Worm (Caenorhabditis elegans) whole organism, mixed stage, embryonic: ENCODE results near the gene cwc-15.
A peak's percentile ranks its signal among the peaks of the same experiment; 100 is the strongest.

Experiments
- M03D4.4 ChIP-seq: sonication (generic microtip); optimal IDR thresholded peaks from 2 replicates; lab custom pipeline; 2017; ENCODE audit warnings: mild to moderate bottlenecking, missing genetic modification characterization, missing compliant biosample characterization
- ceh-39 ChIP-seq: fragments of 150-350 bp; optimal IDR thresholded peaks from 2 replicates; lab custom pipeline; 2014; ENCODE audit warnings: missing biosample characterization, missing genetic modification characterization
- ceh-43 ChIP-seq: fragments of 200-800 bp; sonication (Bioruptor generic); optimal IDR thresholded peaks from 2 replicates; lab custom pipeline; 2018; ENCODE audit warnings: mild to moderate bottlenecking, missing genetic modification characterization, moderate library complexity, missing compliant biosample characterization
- ceh-83 ChIP-seq: fragments of 200-800 bp; sonication (Bioruptor generic); optimal IDR thresholded peaks from 2 replicates; lab custom pipeline; 2018; ENCODE audit warnings: mild to moderate bottlenecking, missing genetic modification characterization, missing compliant biosample characterization
- ces-1 ChIP-seq: fragments of 150-350 bp; optimal IDR thresholded peaks from 2 replicates; lab custom pipeline; 2014; ENCODE audit warnings: missing biosample characterization, missing genetic modification reagents, missing genetic modification characterization
- cnd-1 ChIP-seq: fragments of 200-800 bp; sonication (Bioruptor generic); optimal IDR thresholded peaks from 2 replicates; lab custom pipeline; 2018; ENCODE audit warnings: mild to moderate bottlenecking, missing genetic modification characterization, missing compliant biosample characterization
- drap-1 ChIP-seq: fragments of 200-800 bp; sonication (Bioruptor generic); optimal IDR thresholded peaks from 3 replicates; lab custom pipeline; 2018; ENCODE audit warnings: mild to moderate bottlenecking, missing genetic modification characterization, missing compliant biosample characterization
- elt-1 ChIP-seq: sonication (generic microtip); optimal IDR thresholded peaks from 2 replicates; lab custom pipeline; 2017; ENCODE audit warnings: missing genetic modification characterization, mild to moderate bottlenecking, missing compliant biosample characterization, antibody characterized with exemption, moderate library complexity, borderline replicate concordance; ENCODE audit not compliant: insufficient read depth
- flh-1 ChIP-seq: fragments of 200-800 bp; sonication (Bioruptor generic); optimal IDR thresholded peaks from 2 replicates; lab custom pipeline; 2018; ENCODE audit warnings: mild to moderate bottlenecking, missing genetic modification characterization, moderate library complexity, missing compliant biosample characterization
- ham-2 ChIP-seq: fragments of 200-800 bp; sonication (Bioruptor generic); optimal IDR thresholded peaks from 2 replicates; lab custom pipeline; 2018; ENCODE audit warnings: mild to moderate bottlenecking, missing genetic modification characterization, missing compliant biosample characterization
- lin-13 ChIP-seq: fragments of 150-350 bp; optimal IDR thresholded peaks from 2 replicates; lab custom pipeline; 2014; ENCODE audit warnings: missing biosample characterization, missing genetic modification characterization
- lsy-2 ChIP-seq: fragments of 150-350 bp; optimal IDR thresholded peaks from 2 replicates; lab custom pipeline; 2014; ENCODE audit warnings: missing biosample characterization, missing genetic modification characterization
- mab-5 ChIP-seq: fragments of 150-350 bp; optimal IDR thresholded peaks from 2 replicates; lab custom pipeline; 2014; ENCODE audit warnings: missing biosample characterization, missing genetic modification characterization
- mep-1 ChIP-seq: fragments of 150-350 bp; optimal IDR thresholded peaks from 2 replicates; lab custom pipeline; 2017; ENCODE audit warnings: missing biosample characterization, missing genetic modification reagents, missing genetic modification characterization, inconsistent platforms
- mls-2 ChIP-seq: sonication (generic microtip); optimal IDR thresholded peaks from 2 replicates; lab custom pipeline; 2016; ENCODE audit warnings: mild to moderate bottlenecking, missing genetic modification characterization, moderate library complexity, missing compliant biosample characterization
- nhr-2 ChIP-seq: fragments of 150-350 bp; optimal IDR thresholded peaks from 2 replicates; lab custom pipeline; 2014; ENCODE audit warnings: missing biosample characterization, missing genetic modification characterization
- nhr-237 ChIP-seq: fragments of 150-350 bp; optimal IDR thresholded peaks from 2 replicates; lab custom pipeline; 2014; ENCODE audit warnings: missing biosample characterization, missing genetic modification characterization
- nhr-28 ChIP-seq: fragments of 150-350 bp; optimal IDR thresholded peaks from 2 replicates; lab custom pipeline; 2014; ENCODE audit warnings: missing biosample characterization, missing genetic modification characterization
- nhr-76 ChIP-seq: sonication (generic microtip); optimal IDR thresholded peaks from 2 replicates; lab custom pipeline; 2017; ENCODE audit warnings: missing biosample characterization, missing genetic modification characterization
- pha-4 ChIP-seq: fragments of 150-350 bp; optimal IDR thresholded peaks from 2 replicates; lab custom pipeline; 2018; ENCODE audit warnings: missing biosample characterization, missing genetic modification reagents, missing genetic modification characterization
- sem-2 ChIP-seq: fragments of 200-800 bp; sonication (Bioruptor generic); optimal IDR thresholded peaks from 2 replicates; lab custom pipeline; 2018; ENCODE audit warnings: mild to moderate bottlenecking, missing genetic modification characterization, missing compliant biosample characterization
- sptf-1 ChIP-seq: sonication (generic microtip); optimal IDR thresholded peaks from 2 replicates; lab custom pipeline; 2017; ENCODE audit warnings: mild to moderate bottlenecking, missing genetic modification characterization, moderate library complexity, missing compliant biosample characterization
- unc-120 ChIP-seq: sonication (generic microtip); optimal IDR thresholded peaks from 2 replicates; lab custom pipeline; 2017; ENCODE audit warnings: missing genetic modification characterization, missing compliant biosample characterization; ENCODE audit not compliant: poor library complexity, severe bottlenecking
- unc-39 ChIP-seq: fragments of 150-350 bp; optimal IDR thresholded peaks from 2 replicates; lab custom pipeline; 2014; ENCODE audit warnings: missing biosample characterization, missing genetic modification characterization
- unc-62 ChIP-seq: fragments of 150-350 bp; optimal IDR thresholded peaks from 2 replicates; lab custom pipeline; 2014; ENCODE audit warnings: missing biosample characterization, missing genetic modification reagents, missing genetic modification characterization
- zip-8 ChIP-seq: fragments of 150-350 bp; optimal IDR thresholded peaks from 2 replicates; lab custom pipeline; 2014; ENCODE audit warnings: missing biosample characterization, missing genetic modification characterization
- ztf-11 ChIP-seq: fragments of 150-350 bp; optimal IDR thresholded peaks from 2 replicates; lab custom pipeline; 2014; ENCODE audit warnings: missing biosample characterization, missing genetic modification characterization

Gene cwc-15

DNA sequence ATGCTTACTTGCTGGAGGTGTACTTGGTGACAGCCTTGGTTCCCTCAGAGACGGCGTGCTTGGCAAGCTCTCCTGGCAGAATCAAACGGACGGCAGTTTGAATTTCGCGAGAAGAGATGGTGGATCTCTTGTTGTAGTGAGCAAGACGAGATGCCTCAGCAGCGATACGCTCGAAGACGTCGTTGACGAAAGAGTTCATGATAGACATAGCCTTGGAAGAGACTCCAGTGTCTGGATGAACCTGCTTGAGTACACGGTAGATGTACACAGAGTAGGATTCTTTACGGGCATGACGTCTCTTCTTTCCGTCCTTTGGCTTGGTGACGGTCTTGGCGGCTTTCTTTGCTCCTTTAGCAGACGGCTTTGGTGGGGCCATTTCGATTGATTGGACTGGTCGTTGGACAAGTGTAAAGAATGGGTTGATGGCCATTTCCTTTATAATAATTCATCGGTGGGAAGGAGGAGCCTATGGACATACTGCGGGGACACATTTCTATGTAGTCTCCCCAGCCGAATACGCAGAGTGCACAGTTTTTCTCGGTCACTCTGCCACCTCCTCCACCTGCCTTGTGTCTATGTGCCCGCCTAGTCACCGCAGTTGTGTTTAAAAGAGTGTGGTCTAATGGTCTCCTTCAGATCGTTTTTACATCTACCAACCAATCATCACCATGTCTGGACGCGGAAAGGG, 17.1 kb downstream of the cwc-15 start, which contains the start of the genes his-4 and his-3:
his-4 (minus strand) TSS at position 376 of the 688 bp plus-strand sequence.
his-3 (plus strand) TSS at position 669 of the 688 bp plus-strand sequence.
- TF ChIP-seq mep-1 (tag; lab: Kevin White, UChicago) (peak; percentile 57), zip-8 (tag; lab: Kevin White, UChicago) (peak; percentile 32), cnd-1 (tag; lab: Kevin White, UChicago) (peak; percentile 86), nhr-2 (tag; lab: Kevin White, UChicago) (peak; percentile 62), lin-13 (tag; lab: Kevin White, UChicago) (peak; percentile 96), lsy-2 (peak; percentile 43), pha-4 (tag; lab: Kevin White, UChicago) (peak; percentile 87), ceh-39 (peak; percentile 86), unc-62 (peak; percentile 13), drap-1 (GFP tag; lab: Kevin White, UChicago) (peak; percentile 81), M03D4.4 (tag; lab: Kevin White, UChicago) (peak; percentile 26), sptf-1 (peak; percentile 24), ztf-11 (tag; lab: Kevin White, UChicago) (peak; percentile 94)

ce11 chrV:16041412-16041811, 18.3 kb downstream of the cwc-15 start:
- peak; percentile 11 for TF ChIP-seq ceh-39
- TF ChIP-seq drap-1 (GFP tag; lab: Kevin White, UChicago) = no peak
- TF ChIP-seq unc-62 = no peak
- peak; percentile 94 for TF ChIP-seq zip-8 (tag; lab: Kevin White, UChicago)
- TF ChIP-seq nhr-237 = no peak

- TF ChIP-seq cnd-1 (tag; lab: Kevin White, UChicago) = peak; percentile 39
- peak; percentile 22 for TF ChIP-seq sptf-1
These were observed 19.0 kb downstream of the cwc-15 start, which contains the start of the genes his-2 and his-1 for ce11 chrV:16041925-16042742. TSS of gene his-2 (minus strand) at chrV:16042283. TSS of gene his-1 (plus strand) at chrV:16042520.

ce11 chrV:16042743-16043014, 19.5 kb downstream of the cwc-15 start:
- TF ChIP-seq sem-2 (GFP tag; lab: Kevin White, UChicago) (peak; percentile 9), zip-8 (tag; lab: Kevin White, UChicago) (peak; percentile 24), mls-2 (tag; lab: Kevin White, UChicago) (no peak)

- TF ChIP-seq unc-39 (no peak), sptf-1 (no peak), elt-1 (tag; lab: Kevin White, UChicago) (no peak), ceh-39 (no peak), unc-120 (tag; lab: Kevin White, UChicago) (no peak), ham-2 (GFP tag; lab: Kevin White, UChicago) (no peak), nhr-76 (tag; lab: Kevin White, UChicago) (no peak), mab-5 (tag; lab: Kevin White, UChicago) (no peak), mep-1 (tag; lab: Kevin White, UChicago) (no peak), nhr-28 (tag; lab: Kevin White, UChicago) (no peak), nhr-2 (tag; lab: Kevin White, UChicago) (no peak), ceh-43 (GFP tag; lab: Kevin White, UChicago) (no peak), flh-1 (GFP tag; lab: Kevin White, UChicago) (no peak), zip-8 (tag; lab: Kevin White, UChicago) (no peak), ceh-83 (GFP tag; lab: Kevin White, UChicago) (no peak), sem-2 (GFP tag; lab: Kevin White, UChicago) (no peak), ces-1 (GFP tag; lab: Kevin White, UChicago) (no peak), lin-13 (tag; lab: Kevin White, UChicago) (no peak), mls-2 (tag; lab: Kevin White, UChicago) (no peak), unc-62 (no peak)
- TF ChIP-seq, all 35 proteins: peak for 0
These were observed 20.5 kb downstream of the cwc-15 start for ce11 chrV:16043686-16044085.
